Worm (Caenorhabditis elegans): ENCODE data around the gene F17A2.16.
A peak's percentile ranks its signal among the peaks of the same experiment; 100 is the strongest.

Gene F17A2.16

ce11 chrX:12280477-12280876, 27.8 kb upstream of the F17A2.16 start, which contains the start of gene C04B4.1:
TSS of gene C04B4.1 (plus strand) at chrX:12280777.
- no peak for TF ChIP-seq T26A5.8 (tag; optimal IDR thresholded peaks at IDR 0.05)
- TF ChIP-seq fkh-3 (tag; optimal IDR thresholded peaks at IDR 0.05) = no peak
- no peak for TF ChIP-seq rpc-1 (optimal IDR thresholded peaks at IDR 0.05)
- no peak for TF ChIP-seq rpc-1 (tag; optimal IDR thresholded peaks at IDR 0.05)
- TF ChIP-seq efl-1 (GFP tag; optimal IDR thresholded peaks at IDR 0.05) = no peak
- TF ChIP-seq bed-2 (GFP tag; IDR thresholded peaks at IDR 0.05) = no peak
- no peak for TF ChIP-seq ztf-3 (GFP tag; optimal IDR thresholded peaks at IDR 0.05)
- TF ChIP-seq lin-35 (GFP tag; optimal IDR thresholded peaks at IDR 0.05) = no peak
- no peak for TF ChIP-seq F52B5.7 (tag; optimal IDR thresholded peaks at IDR 0.05)
- TF ChIP-seq nhr-80 (tag; optimal IDR thresholded peaks at IDR 0.05) = no peak
- TF ChIP-seq sea-2 (GFP tag; IDR thresholded peaks at IDR 0.05) = no peak
- no peak for TF ChIP-seq hmg-1.2 (GFP tag; IDR thresholded peaks at IDR 0.05)
- no peak for TF ChIP-seq nfya-2 (GFP tag; IDR thresholded peaks at IDR 0.05)
- no peak for TF ChIP-seq ama-1 (optimal IDR thresholded peaks at IDR 0.05)
- TF ChIP-seq ama-1 (GFP tag; optimal IDR thresholded peaks at IDR 0.05) = no peak

ce11 chrX:12282911-12283310, 25.3 kb upstream of the F17A2.16 start, which contains the start of gene C04B4.2:
TSS of gene C04B4.2 (plus strand) at chrX:12283281.
- TF ChIP-seq bed-2 (GFP tag; IDR thresholded peaks at IDR 0.05) (no peak), madf-10 (tag; optimal IDR thresholded peaks at IDR 0.05) (no peak), him-1 (tag; optimal IDR thresholded peaks at IDR 0.05) (no peak), Y53G8AR.9 (GFP tag; conservative IDR thresholded peaks at IDR 0.05) (no peak), F37B4.10 (GFP tag; IDR thresholded peaks at IDR 0.05) (no peak), aptf-2 (GFP tag; conservative IDR thresholded peaks at IDR 0.05) (peak; percentile 49; the same call in 1 of the 2 replicates), rpc-1 (optimal IDR thresholded peaks at IDR 0.05) (no peak), rpc-1 (tag; optimal IDR thresholded peaks at IDR 0.05) (no peak), sdz-38 (tag; optimal IDR thresholded peaks at IDR 0.05) (no peak), snpc-3.4 (tag; optimal IDR thresholded peaks at IDR 0.05) (no peak), madf-6 (GFP tag; IDR thresholded peaks at IDR 0.05) (peak; percentile 83), hrde-1 (tag; optimal IDR thresholded peaks at IDR 0.05; ENCODE audit: borderline replicate concordance) (no peak), lsl-1 (GFP tag; optimal IDR thresholded peaks at IDR 0.05) (no peak), dox-1 (GFP tag; IDR thresholded peaks at IDR 0.05) (peak; percentile 5; the same call in 1 of the 2 replicates), K12H6.12 (tag; optimal IDR thresholded peaks at IDR 0.05) (no peak), lag-1 (GFP tag; IDR thresholded peaks at IDR 0.05) (no peak), hmg-20 (GFP tag; IDR thresholded peaks at IDR 0.05) (no peak), somi-1 (GFP tag; optimal IDR thresholded peaks at IDR 0.05) (no peak), lir-1 (GFP tag; conservative IDR thresholded peaks at IDR 0.05) (no peak), repo-1 (tag; optimal IDR thresholded peaks at IDR 0.05) (no peak), snpc-4 (GFP tag; optimal IDR thresholded peaks at IDR 0.05) (no peak), snpc-4 (tag; optimal IDR thresholded peaks at IDR 0.05) (no peak), B0261.1 (tag; optimal IDR thresholded peaks at IDR 0.05) (no peak), F39B2.1 (GFP tag; IDR thresholded peaks at IDR 0.05) (no peak), ztf-28 (GFP tag; IDR thresholded peaks at IDR 0.05) (no peak), pha-4 (tag; optimal IDR thresholded peaks at IDR 0.05) (no peak), lin-35 (GFP tag; optimal IDR thresholded peaks at IDR 0.05) (no peak), xnd-1 (tag; optimal IDR thresholded peaks at IDR 0.05) (peak; percentile 51), efl-1 (GFP tag; optimal IDR thresholded peaks at IDR 0.05) (peak; percentile 78), bed-1 (GFP tag; IDR thresholded peaks at IDR 0.05) (no peak), madf-8 (GFP tag; conservative IDR thresholded peaks at IDR 0.05) (peak; percentile 64), mes-4 (tag; optimal IDR thresholded peaks at IDR 0.05) (no peak), nhr-179 (tag; optimal IDR thresholded peaks at IDR 0.05) (no peak), snpc-1.3 (tag; optimal IDR thresholded peaks at IDR 0.05; ENCODE audit: insufficient read depth) (no peak), ceh-58 (GFP tag; IDR thresholded peaks at IDR 0.05) (no peak), attf-5 (GFP tag; optimal IDR thresholded peaks at IDR 0.05) (no peak), F23B12.7 (tag; optimal IDR thresholded peaks at IDR 0.05; ENCODE audit: insufficient read depth) (no peak), hlh-12 (tag; optimal IDR thresholded peaks at IDR 0.05) (no peak), egrh-3 (GFP tag; IDR thresholded peaks at IDR 0.05) (peak; percentile 54; the same call in 1 of the 2 replicates)

All from whole organism, young adult.